Fruit fly (Drosophila melanogaster): Measurements from ENCODE around the gene CG4546.

The CG4546 gene

DNA sequence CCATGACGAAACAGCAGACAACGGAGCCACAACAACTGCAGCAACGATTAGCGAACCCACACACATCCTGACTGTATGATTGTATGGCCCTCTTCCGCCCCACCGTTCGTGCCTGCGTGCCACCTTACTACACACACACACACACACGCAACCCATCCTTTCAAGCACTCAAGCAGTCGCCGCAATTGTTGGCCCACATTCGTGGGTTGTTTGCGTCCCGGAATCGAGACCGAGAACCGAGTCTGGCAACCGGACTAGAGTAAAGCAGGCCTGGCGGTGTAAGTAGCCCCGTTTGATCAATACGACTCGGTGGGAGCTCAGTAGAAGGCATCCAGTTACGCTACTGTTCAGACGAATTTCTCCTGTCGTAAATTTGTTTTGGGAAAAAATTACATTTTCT is at the start of gene CG4546:
TSS of gene CG4546 (plus strand) at position 301 of the 400 bp plus-strand sequence.
- TF ChIP-seq CG13775 (GFP tag; optimal IDR thresholded peaks at IDR 0.05) (no peak), Xrp1 (GFP tag; IDR thresholded peaks at IDR 0.05) (no peak), knrl (GFP tag; IDR thresholded peaks at IDR 0.05; ENCODE audit: partially characterized antibody) (no peak), hth (optimal IDR thresholded peaks at IDR 0.05) (no peak), Hand (GFP tag; optimal IDR thresholded peaks at IDR 0.05) (no peak)

DNA sequence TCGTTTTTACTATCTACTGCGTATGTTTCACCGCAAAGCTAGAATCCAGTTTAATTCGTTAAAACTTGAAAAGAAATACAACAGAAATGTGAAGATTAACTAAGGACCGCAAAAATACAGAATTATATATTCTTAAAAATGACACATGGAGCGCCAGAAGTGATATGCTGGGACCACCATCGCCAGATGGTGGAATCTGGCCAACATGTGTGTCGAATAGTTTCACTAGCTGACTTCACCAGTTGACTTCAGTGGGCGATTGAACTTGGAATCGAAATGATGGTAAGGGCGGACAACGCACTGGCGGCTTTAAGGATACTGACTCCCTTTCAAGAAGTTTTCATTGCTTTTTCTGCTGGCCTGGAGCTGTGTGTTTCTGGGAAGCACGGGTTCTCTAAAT is 44.3 kb upstream of the CG4546 start, which contains the start of gene CG9593:
TSS of gene CG9593 (plus strand) at position 270 of the 400 bp plus-strand sequence.
- TF ChIP-seq twi (tag; optimal IDR thresholded peaks at IDR 0.05), result peak; percentile 94
- TF ChIP-seq Hr51 (GFP tag; optimal IDR thresholded peaks at IDR 0.05), result no peak

DNA sequence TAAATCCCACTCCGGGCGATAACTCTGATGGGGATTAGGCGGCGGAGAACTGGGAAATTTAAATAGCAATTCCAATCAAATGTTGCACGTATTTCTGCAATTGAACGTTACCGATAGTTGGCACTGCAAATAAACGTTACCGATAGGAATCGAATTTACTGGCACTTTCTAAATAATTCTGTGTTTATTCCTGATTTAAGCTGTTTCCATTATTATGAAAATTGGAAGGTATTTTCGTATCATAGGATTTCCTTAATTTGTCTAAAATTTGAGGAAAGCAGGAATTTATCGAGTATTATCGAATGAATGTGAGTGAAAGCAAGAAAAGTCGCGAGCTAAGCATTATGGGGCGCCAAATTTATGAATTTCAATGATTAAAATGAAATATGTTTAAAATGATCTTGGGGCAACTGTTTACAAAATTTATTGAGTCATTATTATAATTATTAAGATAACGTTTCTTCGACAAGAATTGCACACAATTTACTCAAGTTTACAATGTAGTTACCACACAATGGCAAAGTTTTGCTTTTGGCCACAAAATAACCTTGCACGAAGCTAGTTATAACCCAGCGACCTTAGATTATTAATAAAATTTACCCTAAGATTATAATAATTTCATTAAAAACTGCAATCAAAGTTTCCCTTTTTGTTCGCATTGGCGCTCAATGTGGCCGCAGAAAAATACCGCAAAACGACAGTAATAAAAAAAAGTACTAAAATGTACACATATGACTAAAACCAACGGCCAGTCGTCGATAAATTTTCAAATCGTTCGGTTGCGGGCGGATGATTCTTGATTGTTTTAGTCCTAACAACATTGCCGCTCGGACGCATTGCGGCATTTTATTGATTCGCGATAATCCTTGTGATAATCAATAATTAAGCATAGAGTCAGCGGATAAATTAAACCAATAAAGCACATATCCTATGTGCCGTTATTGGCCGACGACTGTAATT is 42.6 kb upstream of the CG4546 start, which contains the start of gene alpha-Man-IIb:
TSS of gene alpha-Man-IIb (plus strand) at position 747 of the 960 bp plus-strand sequence.
- peak; percentile 12 for TF ChIP-seq CG33557 (GFP tag; optimal IDR thresholded peaks at IDR 0.05)
- peak; percentile 50; the same call in 1 of the 2 replicates for TF ChIP-seq slbo (GFP tag; IDR thresholded peaks at IDR 0.05)
- TF ChIP-seq CG14860 (GFP tag; IDR thresholded peaks at IDR 0.05; ENCODE audit: partially characterized antibody), result peak; percentile 62; the same call in 2 of the 3 replicates
- no peak for TF ChIP-seq CG6813 (GFP tag; optimal IDR thresholded peaks at IDR 0.05)
- TF ChIP-seq CG4360 (GFP tag; IDR thresholded peaks at IDR 0.05), result no peak
- no peak for TF ChIP-seq CG8281 (tag; optimal IDR thresholded peaks at IDR 0.05)
- no peak for TF ChIP-seq CG31224 (GFP tag; IDR thresholded peaks at IDR 0.05)
- no peak for TF ChIP-seq CG10565 (GFP tag; optimal IDR thresholded peaks at IDR 0.05)
- peak; percentile 80 for TF ChIP-seq abd-A (tag; optimal IDR thresholded peaks at IDR 0.05)
- no peak for TF ChIP-seq Dfd (GFP tag; optimal IDR thresholded peaks at IDR 0.05)
- TF ChIP-seq kni (GFP tag; optimal IDR thresholded peaks at IDR 0.05), result no peak
- peak; percentile 69 for TF ChIP-seq Lhr (GFP tag; optimal IDR thresholded peaks at IDR 0.05)
- TF ChIP-seq CG30020 (tag; optimal IDR thresholded peaks at IDR 0.05), result peak; percentile 25
- no peak for TF ChIP-seq Bteb2 (GFP tag; optimal IDR thresholded peaks at IDR 0.05)
- TF ChIP-seq Adf1 (GFP tag; IDR thresholded peaks at IDR 0.05), result no peak
- TF ChIP-seq CG31388 (GFP tag; optimal IDR thresholded peaks at IDR 0.05), result no peak
- TF ChIP-seq tin (GFP tag; optimal IDR thresholded peaks at IDR 0.05), result peak; percentile 15
- TF ChIP-seq crol (GFP tag; IDR thresholded peaks at IDR 0.05), result no peak
- TF ChIP-seq CG2889 (GFP tag; IDR thresholded peaks at IDR 0.05), result no peak
- peak; percentile 62; the same call in 1 of the 2 replicates for TF ChIP-seq CG42726 (GFP tag; IDR thresholded peaks at IDR 0.05; ENCODE audit: partially characterized antibody)
- TF ChIP-seq CG13775 (GFP tag; optimal IDR thresholded peaks at IDR 0.05), result peak; percentile 8
- no peak for TF ChIP-seq CG32772 (GFP tag; IDR thresholded peaks at IDR 0.05)
- no peak for TF ChIP-seq exex (tag; optimal IDR thresholded peaks at IDR 0.05)
- peak; percentile 29 for TF ChIP-seq CG34376 (GFP tag; optimal IDR thresholded peaks at IDR 0.05)
- peak; percentile 18 for TF ChIP-seq CG30403 (GFP tag; optimal IDR thresholded peaks at IDR 0.05)
- peak; percentile 80 for TF ChIP-seq vnd (GFP tag; IDR thresholded peaks at IDR 0.05; ENCODE audit: partially characterized antibody)
- TF ChIP-seq mirr (GFP tag; optimal IDR thresholded peaks at IDR 0.05), result peak; percentile 9
- TF ChIP-seq bab2 (GFP tag; optimal IDR thresholded peaks at IDR 0.05), result no peak
- no peak for TF ChIP-seq Taf1 (GFP tag; IDR thresholded peaks at IDR 0.05)
- peak; percentile 35 for TF ChIP-seq Ets97D (GFP tag; optimal IDR thresholded peaks at IDR 0.05)
- peak; percentile 30; the same call in 1 of the 2 replicates for TF ChIP-seq CG31441 (GFP tag; IDR thresholded peaks at IDR 0.05)
- TF ChIP-seq Hr3 (GFP tag; optimal IDR thresholded peaks at IDR 0.05), result no peak
- no peak for TF ChIP-seq CG1602 (GFP tag; optimal IDR thresholded peaks at IDR 0.05)
- no peak for TF ChIP-seq CG11696 (GFP tag; IDR thresholded peaks at IDR 0.05)
- peak; percentile 92 for TF ChIP-seq onecut (GFP tag; IDR thresholded peaks at IDR 0.05)
- TF ChIP-seq Lpt (GFP tag; optimal IDR thresholded peaks at IDR 0.05), result no peak
- TF ChIP-seq CG10267 (tag; optimal IDR thresholded peaks at IDR 0.05), result peak; percentile 56
- TF ChIP-seq hbn (GFP tag; IDR thresholded peaks at IDR 0.05; ENCODE audit: partially characterized antibody), result peak; percentile 84
